Fruit fly (Drosophila melanogaster) whole organism, embryonic: Measurements from ENCODE around the gene aqz.

Experiments used
- Abd-B ChIP-seq: fragments of 200-800 bp; sonication (Bioruptor generic); optimal IDR thresholded peaks from 2 replicates; lab custom pipeline; 2018; ENCODE audit warnings: missing biosample characterization, mild to moderate bottlenecking, missing genetic modification characterization, moderate library complexity
- Blimp-1 ChIP-seq: fragments of 200-800 bp; sonication (Bioruptor generic); optimal IDR thresholded peaks from 3 replicates; lab custom pipeline; 2018; ENCODE audit warnings: missing biosample characterization, missing genetic modification characterization, mild to moderate bottlenecking, moderate library complexity, missing genetic modification reagents
- CG11085 ChIP-seq: fragments of 200-800 bp; sonication (Bioruptor generic); IDR thresholded peaks from 2 replicates; pipeline ENCODE4 v1.3.6; 2022; ENCODE audit warnings: missing biosample characterization, missing genetic modification characterization
- CG1233 ChIP-seq: fragments of 200-800 bp; sonication (Bioruptor generic); optimal IDR thresholded peaks from 4 replicates; lab custom pipeline; 2018; ENCODE audit warnings: missing biosample characterization, mild to moderate bottlenecking, missing genetic modification characterization
- CG13123 ChIP-seq: fragments of 200-800 bp; sonication (Bioruptor generic); optimal IDR thresholded peaks from 2 replicates; lab custom pipeline; 2016; ENCODE audit warnings: missing biosample characterization, missing genetic modification characterization
- CG14667 ChIP-seq: fragments of 200-800 bp; sonication (Bioruptor generic); IDR thresholded peaks from 2 replicates; pipeline ENCODE4 v1.3.6; 2022; ENCODE audit warnings: missing biosample characterization, missing genetic modification characterization
- CG17186 ChIP-seq: fragments of 200-800 bp; sonication (Bioruptor generic); optimal IDR thresholded peaks from 3 replicates; lab custom pipeline; 2017; ENCODE audit warnings: missing biosample characterization, missing genetic modification reagents, missing genetic modification characterization
- CG17568 ChIP-seq: fragments of 200-800 bp; sonication (Bioruptor generic); optimal IDR thresholded peaks from 2 replicates; lab custom pipeline; 2018; ENCODE audit warnings: missing biosample characterization, mild to moderate bottlenecking, missing genetic modification characterization, moderate library complexity
- CG17802 ChIP-seq: fragments of 200-800 bp; sonication (Bioruptor generic); optimal IDR thresholded peaks from 2 replicates; lab custom pipeline; 2018; ENCODE audit warnings: missing biosample characterization, mild to moderate bottlenecking, missing genetic modification characterization, moderate library complexity
- CG18599 ChIP-seq: fragments of 200-800 bp; sonication (Bioruptor generic); optimal IDR thresholded peaks from 3 replicates; lab custom pipeline; 2017; ENCODE audit warnings: missing biosample characterization, missing genetic modification characterization, mild to moderate bottlenecking, moderate library complexity, missing genetic modification reagents
- CG2116 ChIP-seq: fragments of 200-800 bp; sonication (Bioruptor generic); optimal IDR thresholded peaks from 3 replicates; lab custom pipeline; 2018; ENCODE audit warnings: missing biosample characterization, mild to moderate bottlenecking, missing genetic modification characterization
- CG30020 ChIP-seq: fragments of 200-800 bp; optimal IDR thresholded peaks from 2 replicates; lab custom pipeline; 2019; ENCODE audit warnings: missing biosample characterization, mild to moderate bottlenecking, missing genetic modification characterization, moderate library complexity
- CG3726 ChIP-seq: fragments of 200-800 bp; sonication (Bioruptor generic); IDR thresholded peaks from 3 replicates; pipeline ENCODE4, ENCODE4 v1.3.6; 2022; ENCODE audit warnings: missing biosample characterization, missing genetic modification characterization
- CG3847 ChIP-seq: fragments of 200-800 bp; sonication (Bioruptor generic); IDR thresholded peaks from 2 replicates; pipeline ENCODE4 v1.3.6; 2022; ENCODE audit warnings: missing biosample characterization, missing genetic modification characterization
- CG4707 ChIP-seq: fragments of 200-800 bp; sonication (Bioruptor generic); optimal IDR thresholded peaks from 2 replicates; lab custom pipeline; 2018; ENCODE audit warnings: missing biosample characterization, mild to moderate bottlenecking, missing genetic modification characterization, moderate library complexity
- CG6791 ChIP-seq: fragments of 200-800 bp; sonication (Bioruptor generic); IDR thresholded peaks from 3 replicates; pipeline ENCODE4 v1.3.6; 2022; ENCODE audit warnings: missing biosample characterization, missing genetic modification characterization; ENCODE audit not compliant: partially characterized antibody
- CG7271 ChIP-seq: fragments of 200-800 bp; sonication (Bioruptor generic); optimal IDR thresholded peaks from 2 replicates; lab custom pipeline; 2018; ENCODE audit warnings: missing biosample characterization, mild to moderate bottlenecking, missing genetic modification characterization, moderate library complexity
- CG7357 ChIP-seq: fragments of 200-800 bp; sonication (Bioruptor generic); IDR thresholded peaks from 3 replicates; pipeline ENCODE4 v1.3.6; 2022; ENCODE audit warnings: missing biosample characterization, missing genetic modification characterization
- CG7786 ChIP-seq: fragments of 200-800 bp; sonication (Bioruptor generic); optimal IDR thresholded peaks from 2 replicates; lab custom pipeline; 2016; ENCODE audit warnings: missing biosample characterization, missing genetic modification characterization
- CG9727 ChIP-seq: fragments of 200-800 bp; sonication (Bioruptor generic); optimal IDR thresholded peaks from 3 replicates; lab custom pipeline; 2017; ENCODE audit warnings: missing biosample characterization, mild to moderate bottlenecking, missing genetic modification characterization
- Dad ChIP-seq: fragments of 200-800 bp; sonication (Bioruptor generic); optimal IDR thresholded peaks from 3 replicates; lab custom pipeline; 2016; ENCODE audit warnings: missing biosample characterization, missing genetic modification characterization
- Doc3 ChIP-seq: fragments of 200-800 bp; sonication (Bioruptor generic); IDR thresholded peaks from 3 replicates; pipeline ENCODE4 v1.3.6; 2022; ENCODE audit warnings: missing biosample characterization, missing genetic modification characterization; ENCODE audit not compliant: partially characterized antibody
- Dref ChIP-seq: fragments of 200-800 bp; sonication (Bioruptor generic); IDR thresholded peaks from 2 replicates; pipeline ENCODE4 v1.3.6; 2022; ENCODE audit warnings: missing biosample characterization, missing genetic modification characterization
- Gug ChIP-seq: fragments of 200-800 bp; sonication (Bioruptor generic); IDR thresholded peaks from 4 replicates; pipeline ENCODE4 v1.3.6; 2022; ENCODE audit warnings: missing biosample characterization, missing genetic modification characterization
- Lim3 ChIP-seq: fragments of 200-800 bp; sonication (Bioruptor generic); IDR thresholded peaks from 2 replicates; pipeline ENCODE4 v1.3.6; 2022; ENCODE audit warnings: missing biosample characterization, missing genetic modification characterization
- MESR4 ChIP-seq: fragments of 200-800 bp; sonication (Bioruptor generic); optimal IDR thresholded peaks from 2 replicates; lab custom pipeline; 2018; ENCODE audit warnings: missing biosample characterization, mild to moderate bottlenecking, missing genetic modification characterization, moderate library complexity
- MTF-1 ChIP-seq: fragments of 200-800 bp; sonication (Bioruptor generic); optimal IDR thresholded peaks from 2 replicates; lab custom pipeline; 2018; ENCODE audit warnings: missing biosample characterization, mild to moderate bottlenecking, missing genetic modification characterization, borderline replicate concordance
- Meics ChIP-seq: fragments of 200-800 bp; sonication (Bioruptor generic); optimal IDR thresholded peaks from 2 replicates; lab custom pipeline; 2017; ENCODE audit warnings: missing biosample characterization, mild to moderate bottlenecking, missing genetic modification characterization
- Neu2 ChIP-seq: fragments of 200-800 bp; sonication (Bioruptor generic); optimal IDR thresholded peaks from 3 replicates; lab custom pipeline; 2016; ENCODE audit warnings: missing biosample characterization, missing genetic modification characterization, borderline replicate concordance
- Nf-YA ChIP-seq: fragments of 200-800 bp; sonication (Bioruptor generic); IDR thresholded peaks from 2 replicates; pipeline ENCODE4 v1.3.6; 2022; ENCODE audit warnings: missing biosample characterization, missing genetic modification characterization
- Oli ChIP-seq: fragments of 200-800 bp; sonication (Bioruptor generic); optimal IDR thresholded peaks from 2 replicates; lab custom pipeline; 2018; ENCODE audit warnings: missing biosample characterization, mild to moderate bottlenecking, missing genetic modification characterization, moderate library complexity
- Sry-δ ChIP-seq: fragments of 200-800 bp; sonication (Bioruptor generic); optimal IDR thresholded peaks from 2 replicates; lab custom pipeline; 2016; ENCODE audit warnings: missing biosample characterization, missing genetic modification characterization
- Tbp ChIP-seq: fragments of >200 bp; optimal IDR thresholded peaks from 2 replicates; lab custom pipeline; 2018; ENCODE audit warnings: missing biosample characterization, missing genetic modification characterization
- btn ChIP-seq: fragments of 200-800 bp; sonication (Bioruptor generic); optimal IDR thresholded peaks from 2 replicates; lab custom pipeline; 2016; ENCODE audit warnings: missing biosample characterization, missing genetic modification characterization
- chinmo ChIP-seq: fragments of 200-800 bp; sonication (Bioruptor generic); IDR thresholded peaks from 4 replicates; pipeline ENCODE4 v1.3.6; 2022; ENCODE audit warnings: missing biosample characterization, missing genetic modification characterization; ENCODE audit not compliant: partially characterized antibody
- chn ChIP-seq: fragments of 200-800 bp; sonication (Bioruptor generic); optimal IDR thresholded peaks from 2 replicates; lab custom pipeline; 2016; ENCODE audit warnings: missing biosample characterization, missing genetic modification characterization
- crol ChIP-seq: fragments of 200-800 bp; sonication (Bioruptor generic); IDR thresholded peaks from 2 replicates; pipeline ENCODE4 v1.3.6; 2022; ENCODE audit warnings: missing biosample characterization, missing genetic modification characterization
- dati ChIP-seq: fragments of 200-800 bp; sonication (Bioruptor generic); IDR thresholded peaks from 2 replicates; pipeline ENCODE4 v1.3.6; 2022; ENCODE audit warnings: missing biosample characterization, missing genetic modification characterization
- emc ChIP-seq: fragments of 200-800 bp; sonication (Bioruptor generic); optimal IDR thresholded peaks from 2 replicates; lab custom pipeline; 2016; ENCODE audit warnings: missing biosample characterization, missing genetic modification characterization
- ewg ChIP-seq: fragments of 200-800 bp; sonication (Bioruptor generic); optimal IDR thresholded peaks from 3 replicates; lab custom pipeline; 2017; ENCODE audit warnings: mild to moderate bottlenecking, missing biosample characterization, missing genetic modification reagents, missing genetic modification characterization
- onecut ChIP-seq: fragments of 200-800 bp; sonication (Bioruptor generic); IDR thresholded peaks from 2 replicates; pipeline ENCODE4 v1.3.6; 2022; ENCODE audit warnings: missing biosample characterization, missing genetic modification characterization
- p53 ChIP-seq: fragments of 200-800 bp; sonication (Bioruptor generic); optimal IDR thresholded peaks from 2 replicates; lab custom pipeline; 2016; ENCODE audit warnings: missing biosample characterization, missing genetic modification characterization
- pho ChIP-seq: fragments of 200-800 bp; sonication (Bioruptor generic); optimal IDR thresholded peaks from 2 replicates; lab custom pipeline; 2016; ENCODE audit warnings: missing biosample characterization, missing genetic modification characterization
- repo ChIP-seq: fragments of 200-800 bp; sonication (Bioruptor generic); optimal IDR thresholded peaks from 2 replicates; lab custom pipeline; 2016; ENCODE audit warnings: missing biosample characterization, missing genetic modification characterization
- schlank ChIP-seq: fragments of 200-800 bp; sonication (Bioruptor generic); optimal IDR thresholded peaks from 2 replicates; lab custom pipeline; 2018; ENCODE audit warnings: missing biosample characterization, mild to moderate bottlenecking, missing genetic modification characterization
- shn ChIP-seq: fragments of 200-800 bp; sonication (Bioruptor generic); optimal IDR thresholded peaks from 3 replicates; lab custom pipeline; 2016; ENCODE audit warnings: missing biosample characterization, missing genetic modification characterization
- tna ChIP-seq: fragments of 200-800 bp; sonication (Bioruptor generic); IDR thresholded peaks from 2 replicates; pipeline ENCODE4 v1.3.6; 2022; ENCODE audit warnings: missing biosample characterization, missing genetic modification characterization; ENCODE audit not compliant: partially characterized antibody
- unpg ChIP-seq: fragments of 200-800 bp; sonication (Bioruptor generic); optimal IDR thresholded peaks from 3 replicates; lab custom pipeline; 2018; ENCODE audit warnings: missing biosample characterization, mild to moderate bottlenecking, missing genetic modification characterization, moderate library complexity
- wor ChIP-seq: fragments of 200-800 bp; sonication (Bioruptor generic); IDR thresholded peaks from 2 replicates; pipeline ENCODE4 v1.3.6; 2022; ENCODE audit warnings: missing biosample characterization, missing genetic modification characterization
- zen ChIP-seq: fragments of 200-800 bp; sonication (Bioruptor generic); optimal IDR thresholded peaks from 3 replicates; lab custom pipeline; 2018; ENCODE audit warnings: missing biosample characterization, mild to moderate bottlenecking, missing genetic modification characterization, moderate library complexity

aqz gene

DNA sequence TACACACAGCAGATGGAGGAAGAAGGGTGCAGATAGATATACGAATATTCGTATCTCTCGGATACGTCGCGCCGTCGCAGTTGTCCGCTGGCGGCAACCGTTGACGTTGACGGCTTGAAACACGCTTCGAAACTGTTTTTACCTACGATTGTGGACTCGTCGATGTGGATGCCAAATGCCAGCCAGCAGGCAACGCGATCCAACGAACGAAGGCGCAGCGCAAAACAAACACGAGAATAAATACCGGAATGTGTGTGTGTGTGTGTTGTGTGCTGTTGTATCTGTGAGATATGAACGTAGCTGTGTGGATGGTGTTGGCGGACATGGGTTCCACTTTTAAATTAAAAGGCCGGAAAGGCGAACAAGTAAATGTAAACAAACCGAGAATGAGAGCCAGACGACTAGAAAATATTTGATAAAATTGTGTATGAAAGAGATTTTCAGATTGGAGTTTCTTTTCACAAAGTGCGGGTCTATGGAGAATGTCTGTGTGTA, 25.7 kb upstream of the aqz start (continued):
- peak; percentile 70 for TF ChIP-seq Meics (GFP tag; lab: Kevin White, UChicago)
- no peak for TF ChIP-seq Nf-YA (GFP tag; lab: Robert Waterston, UW)
- TF ChIP-seq CG17568, result peak; percentile 69
- TF ChIP-seq CG17802 (tag; lab: Kevin White, UChicago), result no peak
- no peak for TF ChIP-seq Gug (GFP tag; lab: Robert Waterston, UW)
- TF ChIP-seq emc (GFP tag; lab: Kevin White, UChicago), result no peak
- TF ChIP-seq CG13123 (GFP tag; lab: Kevin White, UChicago), result no peak
- TF ChIP-seq chn (GFP tag; lab: Kevin White, UChicago), result peak; percentile 18
- TF ChIP-seq CG7786 (GFP tag; lab: Kevin White, UChicago), result peak; percentile 55
- TF ChIP-seq unpg (GFP tag; lab: Kevin White, UChicago), result peak; percentile 58
- TF ChIP-seq CG11085 (GFP tag; lab: Robert Waterston, UW), result no peak
- TF ChIP-seq CG17186 (GFP tag; lab: Kevin White, UChicago), result peak; percentile 35
- TF ChIP-seq CG18599 (GFP tag; lab: Kevin White, UChicago), result peak; percentile 57
- TF ChIP-seq CG7271 (tag; lab: Kevin White, UChicago), result peak; percentile 63
- no peak for TF ChIP-seq CG14667 (GFP tag; lab: Robert Waterston, UW)
- no peak for TF ChIP-seq Doc3 (GFP tag; lab: Robert Waterston, UW)
- no peak for TF ChIP-seq p53 (GFP tag; lab: Kevin White, UChicago)
- no peak for TF ChIP-seq Lim3 (GFP tag; lab: Robert Waterston, UW)
- TF ChIP-seq MTF-1, result peak; percentile 62
- TF ChIP-seq wor, result no peak
- TF ChIP-seq CG30020, result no peak
- peak; percentile 19 for TF ChIP-seq onecut (GFP tag; lab: Robert Waterston, UW)
- TF ChIP-seq CG2116 (GFP tag; lab: Kevin White, UChicago), result peak; percentile 43
- TF ChIP-seq tna (GFP tag; lab: Robert Waterston, UW), result peak; percentile 55; the same call in 1 of the 2 replicates
- TF ChIP-seq Dref (GFP tag; lab: Robert Waterston, UW), result no peak
- TF ChIP-seq chinmo (GFP tag; lab: Robert Waterston, UW), result peak; percentile 95
- TF ChIP-seq zen (tag; lab: Kevin White, UChicago), result peak; percentile 43
- peak; percentile 36 for TF ChIP-seq pho (GFP tag; lab: Kevin White, UChicago)
- TF ChIP-seq CG9727 (GFP tag; lab: Kevin White, UChicago), result peak; percentile 61
- TF ChIP-seq Oli (tag; lab: Kevin White, UChicago), result no peak
- TF ChIP-seq ewg (GFP tag; lab: Kevin White, UChicago), result peak; percentile 62
- peak; percentile 66; the same call in 2 of the 3 replicates for TF ChIP-seq CG6791
- peak; percentile 31 for TF ChIP-seq MESR4
- no peak for TF ChIP-seq Abd-B (GFP tag; lab: Kevin White, UChicago)
- peak; percentile 32; the same call in 1 of the 2 replicates for TF ChIP-seq crol
- peak; percentile 76 for TF ChIP-seq schlank
- no peak for TF ChIP-seq CG3847 (GFP tag; lab: Robert Waterston, UW)
- TF ChIP-seq Sry-δ, result peak; percentile 13
- peak; percentile 30 for TF ChIP-seq repo (GFP tag; lab: Kevin White, UChicago)
- TF ChIP-seq btn (GFP tag; lab: Kevin White, UChicago), result peak; percentile 12
- no peak for TF ChIP-seq dati (GFP tag; lab: Robert Waterston, UW)
- TF ChIP-seq CG4707, result peak; percentile 40
- TF ChIP-seq Neu2, result no peak
- no peak; the same call in 2 of the 3 replicates for TF ChIP-seq CG3726 (GFP tag; lab: Robert Waterston, UW)
- no peak for TF ChIP-seq Tbp
- no peak; the same call in 2 of the 3 replicates for TF ChIP-seq CG7357 (GFP tag; lab: Robert Waterston, UW)
- peak; percentile 55 for TF ChIP-seq Blimp-1
- peak; percentile 66 for TF ChIP-seq CG1233 (GFP tag; lab: Kevin White, UChicago)
- no peak for TF ChIP-seq Dad
- no peak for TF ChIP-seq shn (GFP tag; lab: Kevin White, UChicago)
